Worm (Caenorhabditis elegans): ENCODE measurements around the gene fzo-1.

Gene fzo-1

ce11 chrII:5844694-5845129, 8.7 kb upstream of the fzo-1 start:
- peak; percentile 100 for TF ChIP-seq nhr-71 (tag; optimal IDR thresholded peaks at IDR 0.05)
- peak; percentile 100 for TF ChIP-seq ama-1 (optimal IDR thresholded peaks at IDR 0.05)
- TF ChIP-seq elt-3 (tag; optimal IDR thresholded peaks at IDR 0.05) = peak in 5 of 6 experiments; percentile 91 to 99 (median 95)
- peak; percentile 100 for TF ChIP-seq dsc-1 (tag; optimal IDR thresholded peaks at IDR 0.05)
- TF ChIP-seq lin-35 (GFP tag; optimal IDR thresholded peaks at IDR 0.05) = peak; percentile 89 to 95
- peak; percentile 97 for TF ChIP-seq lin-13 (GFP tag; optimal IDR thresholded peaks at IDR 0.05)
- peak; percentile 91 for TF ChIP-seq skn-1 (tag; optimal IDR thresholded peaks at IDR 0.05)
- TF ChIP-seq fkh-8 (tag; optimal IDR thresholded peaks at IDR 0.05) = peak; percentile 100
- TF ChIP-seq unc-98 (GFP tag; IDR thresholded peaks at IDR 0.05) = peak; percentile 94
- TF ChIP-seq mef-2 (tag; optimal IDR thresholded peaks at IDR 0.05) = peak; percentile 93
- TF ChIP-seq egl-27 (tag; optimal IDR thresholded peaks at IDR 0.05) = peak; percentile 86 to 97
- peak; percentile 75 for TF ChIP-seq F16B12.6 (tag; optimal IDR thresholded peaks at IDR 0.05)
- TF ChIP-seq grh-1 (GFP tag; IDR thresholded peaks at IDR 0.05) = peak; percentile 99
- peak; percentile 46 to 94 for TF ChIP-seq mdl-1 (tag; optimal IDR thresholded peaks at IDR 0.05)
- peak; percentile 80 for TF ChIP-seq nhr-12 (tag; optimal IDR thresholded peaks at IDR 0.05)
- TF ChIP-seq pqm-1 (tag; optimal IDR thresholded peaks at IDR 0.05) = peak; percentile 76
- TF ChIP-seq nhr-77 (tag; optimal IDR thresholded peaks at IDR 0.05) = peak; percentile 99
- TF ChIP-seq ztf-4 (tag; optimal IDR thresholded peaks at IDR 0.05) = peak; percentile 98
- TF ChIP-seq hlh-17 (GFP tag; optimal IDR thresholded peaks at IDR 0.05; ENCODE audit: borderline replicate concordance) = peak; percentile 49
- TF ChIP-seq nhr-90 (tag; optimal IDR thresholded peaks at IDR 0.05; ENCODE audit: poor library complexity) = peak; percentile 100
- TF ChIP-seq nhr-19 (GFP tag; conservative IDR thresholded peaks at IDR 0.05) = peak; percentile 99
- peak; percentile 72 for TF ChIP-seq ceh-90 (tag; optimal IDR thresholded peaks at IDR 0.05)
- TF ChIP-seq blmp-1 (tag; optimal IDR thresholded peaks at IDR 0.05) = peak; percentile 89
- TF ChIP-seq nhr-11 (tag; optimal IDR thresholded peaks at IDR 0.05) = peak; percentile 98
- peak; percentile 48 for TF ChIP-seq Y116A8C.19 (tag; optimal IDR thresholded peaks at IDR 0.05; ENCODE audit: borderline replicate concordance)
- TF ChIP-seq nhr-76 (tag; optimal IDR thresholded peaks at IDR 0.05) = peak; percentile 80
- peak; percentile 89 for TF ChIP-seq aha-1 (tag; optimal IDR thresholded peaks at IDR 0.05)
- peak; percentile 98 for TF ChIP-seq nhr-237 (tag; optimal IDR thresholded peaks at IDR 0.05)
- TF ChIP-seq lir-3 (tag; optimal IDR thresholded peaks at IDR 0.05; ENCODE audit: poor library complexity) = peak; percentile 96
- peak; percentile 100 for TF ChIP-seq elt-2 (tag; optimal IDR thresholded peaks at IDR 0.05)
- peak; percentile 100 for TF ChIP-seq snpc-4 (tag; optimal IDR thresholded peaks at IDR 0.05)
- peak; percentile 93 to 98 for TF ChIP-seq ztf-11 (tag; optimal IDR thresholded peaks at IDR 0.05)
- peak; percentile 95 to 98 (median 98) for TF ChIP-seq ceh-82 (tag; optimal IDR thresholded peaks at IDR 0.05)
- TF ChIP-seq lin-15B (tag; optimal IDR thresholded peaks at IDR 0.05) = peak; percentile 74
- TF ChIP-seq hpl-2 (GFP tag; optimal IDR thresholded peaks at IDR 0.05) = peak; percentile 99
- TF ChIP-seq sup-37 (GFP tag; optimal IDR thresholded peaks at IDR 0.05) = peak; percentile 99
- peak; percentile 96 to 97 for TF ChIP-seq lsy-2 (tag; optimal IDR thresholded peaks at IDR 0.05)
- peak; percentile 85 for TF ChIP-seq nhr-84 (tag; optimal IDR thresholded peaks at IDR 0.05)
- TF ChIP-seq unc-62 (GFP tag; optimal IDR thresholded peaks at IDR 0.05) = no peak
- TF ChIP-seq swsn-7 (tag; optimal IDR thresholded peaks at IDR 0.05) = peak; percentile 100
- peak; percentile 94 for TF ChIP-seq fkh-4 (tag; optimal IDR thresholded peaks at IDR 0.05; ENCODE audit: borderline replicate concordance)
- TF ChIP-seq unc-130 (tag; optimal IDR thresholded peaks at IDR 0.05) = peak; percentile 98
- TF ChIP-seq efl-3 (GFP tag; optimal IDR thresholded peaks at IDR 0.05) = peak; percentile 90
- TF ChIP-seq fkh-10 (GFP tag; optimal IDR thresholded peaks at IDR 0.05) = peak; percentile 99
- peak; percentile 98 for TF ChIP-seq fos-1 (tag; optimal IDR thresholded peaks at IDR 0.05)
- TF ChIP-seq unc-30 (tag; optimal IDR thresholded peaks at IDR 0.05) = peak; percentile 82
- TF ChIP-seq sox-4 (tag; optimal IDR thresholded peaks at IDR 0.05) = peak; percentile 99
- TF ChIP-seq tbx-2 (tag; optimal IDR thresholded peaks at IDR 0.05) = peak; percentile 100
- TF ChIP-seq mab-9 (GFP tag; IDR thresholded peaks at IDR 0.05) = peak; percentile 99
- peak; percentile 93 for TF ChIP-seq vab-15 (tag; optimal IDR thresholded peaks at IDR 0.05)
- TF ChIP-seq lin-14 (GFP tag; optimal IDR thresholded peaks at IDR 0.05) = peak; percentile 99
- TF ChIP-seq C16A3.4 (tag; optimal IDR thresholded peaks at IDR 0.05) = peak; percentile 99
